Fruit fly (Drosophila melanogaster) whole organism, embryonic: ENCODE results near the gene Hecw.

Experiments used
- Adf1 ChIP-seq: fragments of 200-800 bp; sonication (Bioruptor generic); IDR thresholded peaks from 2 replicates; pipeline ENCODE4 v1.3.6; 2022; ENCODE audit warnings: missing biosample characterization, missing genetic modification characterization
- Atf3 ChIP-seq: fragments of 200-800 bp; sonication (Bioruptor generic); optimal IDR thresholded peaks from 3 replicates; lab custom pipeline; 2016; ENCODE audit warnings: missing biosample characterization, missing genetic modification characterization
- Bgb ChIP-seq: fragments of 200-800 bp; sonication (Bioruptor generic); IDR thresholded peaks from 2 replicates; pipeline ENCODE4 v1.3.6; 2022; ENCODE audit warnings: missing biosample characterization, missing genetic modification characterization; ENCODE audit not compliant: partially characterized antibody
- CG10209 ChIP-seq: fragments of 200-800 bp; sonication (Bioruptor generic); optimal IDR thresholded peaks from 3 replicates; lab custom pipeline; 2017; ENCODE audit warnings: missing biosample characterization, mild to moderate bottlenecking, missing genetic modification characterization, missing genetic modification reagents
- CG11247 ChIP-seq: fragments of 200-800 bp; sonication (Bioruptor generic); IDR thresholded peaks from 2 replicates; pipeline ENCODE4 v1.3.6; 2022; ENCODE audit warnings: missing biosample characterization, missing genetic modification characterization
- CG13287 ChIP-seq: fragments of 200-800 bp; sonication (Bioruptor generic); IDR thresholded peaks from 2 replicates; pipeline ENCODE4 v1.3.6; 2022; ENCODE audit warnings: missing biosample characterization, missing genetic modification characterization; ENCODE audit not compliant: partially characterized antibody
- CG14965 ChIP-seq: fragments of 200-800 bp; sonication (Bioruptor generic); optimal IDR thresholded peaks from 2 replicates; lab custom pipeline; 2016; ENCODE audit warnings: missing biosample characterization, missing genetic modification characterization, borderline replicate concordance
- CG17186 ChIP-seq: fragments of 200-800 bp; sonication (Bioruptor generic); optimal IDR thresholded peaks from 3 replicates; lab custom pipeline; 2017; ENCODE audit warnings: missing biosample characterization, missing genetic modification reagents, missing genetic modification characterization
- CG17328 ChIP-seq: fragments of 200-800 bp; sonication (Bioruptor generic); IDR thresholded peaks from 2 replicates; pipeline ENCODE4 v1.3.6; 2022; ENCODE audit warnings: missing biosample characterization, missing genetic modification characterization
- CG17568 ChIP-seq: fragments of 200-800 bp; sonication (Bioruptor generic); optimal IDR thresholded peaks from 2 replicates; lab custom pipeline; 2018; ENCODE audit warnings: missing biosample characterization, mild to moderate bottlenecking, missing genetic modification characterization, moderate library complexity
- CG2678 ChIP-seq: fragments of 200-800 bp; sonication (Bioruptor generic); optimal IDR thresholded peaks from 3 replicates; lab custom pipeline; 2019; ENCODE audit warnings: missing biosample characterization, mild to moderate bottlenecking, missing genetic modification characterization, moderate library complexity
- CG30431 ChIP-seq: fragments of 200-800 bp; sonication (Bioruptor generic); optimal IDR thresholded peaks from 2 replicates; lab custom pipeline; 2017; ENCODE audit warnings: missing biosample characterization, missing genetic modification characterization
- CG33557 ChIP-seq: fragments of 200-800 bp; sonication (Bioruptor generic); optimal IDR thresholded peaks from 2 replicates; lab custom pipeline; 2019; ENCODE audit warnings: missing biosample characterization, mild to moderate bottlenecking, missing genetic modification characterization, moderate library complexity
- CG34224 ChIP-seq: fragments of 200-800 bp; sonication (Bioruptor generic); IDR thresholded peaks from 3 replicates; pipeline ENCODE4 v1.3.6; 2022; ENCODE audit warnings: missing biosample characterization, missing genetic modification characterization; ENCODE audit not compliant: partially characterized antibody
- CG3726 ChIP-seq: fragments of 200-800 bp; sonication (Bioruptor generic); IDR thresholded peaks from 3 replicates; pipeline ENCODE4, ENCODE4 v1.3.6; 2022; ENCODE audit warnings: missing biosample characterization, missing genetic modification characterization
- CG3838 ChIP-seq: fragments of 200-800 bp; sonication (Bioruptor generic); optimal IDR thresholded peaks from 3 replicates; lab custom pipeline; 2016; ENCODE audit warnings: missing biosample characterization, missing genetic modification characterization
- CG42726 ChIP-seq: fragments of 200-800 bp; sonication (Bioruptor generic); IDR thresholded peaks from 2 replicates; pipeline ENCODE4 v1.3.6; 2022; ENCODE audit warnings: missing biosample characterization, missing genetic modification characterization; ENCODE audit not compliant: partially characterized antibody
- CG4424 ChIP-seq: fragments of 200-800 bp; sonication (Bioruptor generic); optimal IDR thresholded peaks from 3 replicates; lab custom pipeline; 2016; ENCODE audit warnings: missing biosample characterization, missing genetic modification characterization
- CG5245 ChIP-seq: fragments of 200-800 bp; sonication (Bioruptor generic); optimal IDR thresholded peaks from 3 replicates; lab custom pipeline; 2016; ENCODE audit warnings: missing biosample characterization, missing genetic modification characterization
- CHES-1-like ChIP-seq: fragments of 200-800 bp; sonication (Bioruptor generic); optimal IDR thresholded peaks from 2 replicates; lab custom pipeline; 2016; ENCODE audit warnings: missing biosample characterization, missing genetic modification characterization
- CrebB ChIP-seq: fragments of 200-800 bp; sonication (Bioruptor generic); optimal IDR thresholded peaks from 3 replicates; lab custom pipeline; 2018; ENCODE audit warnings: missing biosample characterization, mild to moderate bottlenecking, missing genetic modification characterization
- Drgx ChIP-seq: fragments of 200-800 bp; sonication (Bioruptor generic); IDR thresholded peaks from 2 replicates; pipeline ENCODE4 v1.3.6; 2022; ENCODE audit warnings: missing biosample characterization, missing genetic modification characterization
- Ets97D ChIP-seq: fragments of 200-800 bp; sonication (Bioruptor generic); optimal IDR thresholded peaks from 3 replicates; lab custom pipeline; 2016; ENCODE audit warnings: missing biosample characterization, missing genetic modification characterization
- Gsc ChIP-seq: fragments of 200-800 bp; sonication (Bioruptor generic); IDR thresholded peaks from 2 replicates; pipeline ENCODE4 v1.3.6; 2022; ENCODE audit warnings: missing biosample characterization, missing genetic modification characterization
- HLH3B ChIP-seq: fragments of 200-800 bp; sonication (Bioruptor generic); IDR thresholded peaks from 2 replicates; pipeline ENCODE4 v1.3.6; 2022; ENCODE audit warnings: missing biosample characterization, missing genetic modification characterization
- HLH4C ChIP-seq: fragments of 200-800 bp; sonication (Bioruptor generic); IDR thresholded peaks from 3 replicates; pipeline ENCODE4 v1.3.6; 2022; ENCODE audit warnings: missing biosample characterization, missing genetic modification characterization; ENCODE audit not compliant: partially characterized antibody
- Opbp ChIP-seq: fragments of 200-800 bp; sonication (Bioruptor generic); IDR thresholded peaks from 3 replicates; pipeline ENCODE4 v1.3.6; 2022; ENCODE audit warnings: missing biosample characterization, missing genetic modification characterization; ENCODE audit not compliant: partially characterized antibody
- Pdp1 ChIP-seq, 2 experiments: fragments of 200-800 bp; sonication (Bioruptor generic); optimal IDR thresholded peaks; 3 replicates each; lab custom pipeline; 2016; ENCODE audit warnings: missing biosample characterization in 2 of 2, missing genetic modification characterization in 2 of 2, mild to moderate bottlenecking in 1 of 2, moderate library complexity in 1 of 2
- Sry-δ ChIP-seq: fragments of 200-800 bp; sonication (Bioruptor generic); optimal IDR thresholded peaks from 2 replicates; lab custom pipeline; 2016; ENCODE audit warnings: missing biosample characterization, missing genetic modification characterization
- Ssrp ChIP-seq: fragments of 200-800 bp; sonication (Bioruptor generic); optimal IDR thresholded peaks from 2 replicates; lab custom pipeline; 2018; ENCODE audit warnings: missing biosample characterization, mild to moderate bottlenecking, missing genetic modification characterization, moderate library complexity
- YL-1 ChIP-seq: fragments of 200-800 bp; sonication (Bioruptor generic); optimal IDR thresholded peaks from 3 replicates; lab custom pipeline; 2017; ENCODE audit warnings: missing biosample characterization, mild to moderate bottlenecking, missing genetic modification characterization
- cg ChIP-seq: fragments of 200-800 bp; sonication (Bioruptor generic); optimal IDR thresholded peaks from 3 replicates; lab custom pipeline; 2019; ENCODE audit warnings: missing biosample characterization, mild to moderate bottlenecking, missing genetic modification characterization, moderate library complexity
- chn ChIP-seq: fragments of 200-800 bp; sonication (Bioruptor generic); optimal IDR thresholded peaks from 2 replicates; lab custom pipeline; 2016; ENCODE audit warnings: missing biosample characterization, missing genetic modification characterization
- cwo ChIP-seq: fragments of 200-800 bp; sonication (Bioruptor generic); optimal IDR thresholded peaks from 3 replicates; lab custom pipeline; 2017; ENCODE audit warnings: missing biosample characterization, missing genetic modification characterization, mild to moderate bottlenecking, moderate library complexity, missing genetic modification reagents
- da ChIP-seq: fragments of 200-800 bp; sonication (Bioruptor generic); optimal IDR thresholded peaks from 2 replicates; lab custom pipeline; 2016; ENCODE audit warnings: missing biosample characterization, missing genetic modification characterization
- eyg ChIP-seq: fragments of 200-800 bp; sonication (Bioruptor generic); optimal IDR thresholded peaks from 3 replicates; lab custom pipeline; 2016; ENCODE audit warnings: missing biosample characterization, missing genetic modification characterization
- hbn ChIP-seq: fragments of 200-800 bp; sonication (Bioruptor generic); IDR thresholded peaks from 2 replicates; pipeline ENCODE4 v1.3.6; 2022; ENCODE audit warnings: missing biosample characterization, missing genetic modification characterization; ENCODE audit not compliant: partially characterized antibody
- hkb ChIP-seq, 2 experiments: fragments of 200-800 bp in 1 of 2; fragments of >200 bp in 1 of 2; sonication (Bioruptor generic) in 1 of 2; IDR thresholded peaks in 1 of 2; optimal IDR thresholded peaks in 1 of 2; 2 replicates each; pipeline versions ENCODE4 v1.3.6 to Lab custom; 2017 to 2022; ENCODE audit warnings: missing biosample characterization in 1 of 2, missing genetic modification characterization in 1 of 2
- ken ChIP-seq: fragments of 200-800 bp; sonication (Bioruptor generic); IDR thresholded peaks from 3 replicates; pipeline ENCODE4 v1.3.6; 2022; ENCODE audit warnings: missing biosample characterization, missing genetic modification characterization
- lab ChIP-seq: fragments of 200-800 bp; sonication (Bioruptor generic); optimal IDR thresholded peaks from 3 replicates; lab custom pipeline; 2017; ENCODE audit warnings: missing biosample characterization, missing genetic modification characterization, mild to moderate bottlenecking, moderate library complexity, missing genetic modification reagents
- mam ChIP-seq: fragments of 200-800 bp; sonication (Bioruptor generic); optimal IDR thresholded peaks from 3 replicates; lab custom pipeline; 2016; ENCODE audit warnings: missing biosample characterization, missing genetic modification characterization
- onecut ChIP-seq: fragments of 200-800 bp; sonication (Bioruptor generic); IDR thresholded peaks from 2 replicates; pipeline ENCODE4 v1.3.6; 2022; ENCODE audit warnings: missing biosample characterization, missing genetic modification characterization
- org-1 ChIP-seq: fragments of 200-800 bp; sonication (Bioruptor generic); optimal IDR thresholded peaks from 2 replicates; lab custom pipeline; 2017; ENCODE audit warnings: missing biosample characterization, missing genetic modification characterization
- pnt ChIP-seq: fragments of 200-800 bp; sonication (Bioruptor generic); optimal IDR thresholded peaks from 3 replicates; lab custom pipeline; 2016; ENCODE audit warnings: missing biosample characterization, missing genetic modification characterization
- ranshi ChIP-seq: fragments of 200-800 bp; sonication (Bioruptor generic); IDR thresholded peaks from 2 replicates; pipeline ENCODE4 v1.3.6; 2022; ENCODE audit warnings: missing biosample characterization, missing genetic modification characterization
- sc ChIP-seq, 3 experiments: fragments of >200 bp in 2 of 3; fragments of 200-800 bp in 1 of 3; sonication (Bioruptor generic) in 1 of 3; optimal IDR thresholded peaks; 2 replicates in 2 of 3; 3 replicates in 1 of 3; lab custom pipeline; 2017; ENCODE audit warnings: mild to moderate bottlenecking in 1 of 3, missing biosample characterization in 1 of 3, missing genetic modification characterization in 1 of 3, missing genetic modification reagents in 1 of 3
- sd ChIP-seq: fragments of 200-800 bp; sonication (Bioruptor generic); optimal IDR thresholded peaks from 3 replicates; lab custom pipeline; 2018; ENCODE audit warnings: missing biosample characterization, mild to moderate bottlenecking, missing genetic modification characterization, moderate library complexity
- stwl ChIP-seq: fragments of 200-800 bp; sonication (Bioruptor generic); optimal IDR thresholded peaks from 3 replicates; lab custom pipeline; 2018; ENCODE audit warnings: missing biosample characterization, mild to moderate bottlenecking, missing genetic modification characterization, moderate library complexity
- tup ChIP-seq: fragments of 200-800 bp; sonication (Bioruptor generic); optimal IDR thresholded peaks from 2 replicates; lab custom pipeline; 2016; ENCODE audit warnings: missing biosample characterization, mild to moderate bottlenecking, missing genetic modification characterization, moderate library complexity

Gene Hecw

DNA sequence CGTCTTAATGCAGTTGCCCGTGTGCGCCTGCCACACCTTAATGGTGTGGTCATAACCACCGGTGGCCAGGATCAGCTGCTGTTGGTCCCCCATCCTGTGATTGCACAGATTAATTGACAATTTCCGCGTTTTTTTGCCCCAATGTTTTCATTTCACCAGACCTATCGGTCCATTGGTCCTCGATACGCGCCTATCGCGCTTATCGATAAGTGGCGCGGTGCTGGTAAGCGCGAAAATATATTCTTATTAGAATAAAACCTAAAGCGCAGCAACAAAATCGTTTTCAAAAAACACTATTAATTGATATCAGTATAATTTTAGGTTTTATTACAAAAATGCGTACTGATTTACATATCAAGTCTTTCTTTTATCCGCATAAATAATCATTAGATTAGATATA, 3.0 kb upstream of the Hecw start, which contains the start of gene Lst8 (continued):
- peak; percentile 18 for TF ChIP-seq CG17186 (GFP tag; lab: Kevin White, UChicago)
- no peak for TF ChIP-seq CG3726
- TF ChIP-seq org-1 (GFP tag; lab: Kevin White, UChicago) = no peak
- no peak for TF ChIP-seq onecut
- TF ChIP-seq CG34224 = peak; percentile 75
- TF ChIP-seq CHES-1-like = no peak
- no peak for TF ChIP-seq CG33557 (GFP tag; lab: Kevin White, UChicago)
- no peak for TF ChIP-seq CG11247 (GFP tag; lab: Robert Waterston, UW)
- no peak for TF ChIP-seq CG5245
- peak; percentile 33 for TF ChIP-seq Sry-δ
- no peak for TF ChIP-seq chn (GFP tag; lab: Kevin White, UChicago)
- TF ChIP-seq Adf1 = no peak
- no peak for TF ChIP-seq CG17328
- TF ChIP-seq tup (GFP tag; lab: Kevin White, UChicago) = no peak
- no peak for TF ChIP-seq CG3838
- no peak for TF ChIP-seq CG2678 (tag; lab: Kevin White, UChicago)
- TF ChIP-seq Pdp1 (GFP tag; optimal IDR thresholded peaks at IDR 0.05; lab: Kevin White, UChicago) = peak in 1 of 2 experiments; percentile 12
- peak; percentile 62 for TF ChIP-seq hbn (GFP tag; lab: Robert Waterston, UW)
- TF ChIP-seq CG10209 (GFP tag; lab: Kevin White, UChicago) = no peak
- no peak for TF ChIP-seq HLH3B
- peak; percentile 69 for TF ChIP-seq stwl (tag; lab: Kevin White, UChicago)
- no peak for TF ChIP-seq CG14965 (GFP tag; lab: Kevin White, UChicago)
- no peak for TF ChIP-seq CrebB (tag; lab: Kevin White, UChicago)
- TF ChIP-seq YL-1 (GFP tag; lab: Kevin White, UChicago) = no peak
- peak; percentile 75 for TF ChIP-seq HLH4C
- TF ChIP-seq Opbp = peak; percentile 71; the same call in 2 of the 3 replicates
- TF ChIP-seq lab = no peak
- TF ChIP-seq Atf3 = no peak
- TF ChIP-seq Bgb (GFP tag; lab: Robert Waterston, UW) = peak; percentile 65
- 0 out of 2 replicates have a peak, but pooled peaks have one; percentile 9 for TF ChIP-seq CG42726
- TF ChIP-seq ken (GFP tag; lab: Robert Waterston, UW) = no peak
- no peak for TF ChIP-seq ranshi
- no peak for TF ChIP-seq hkb (optimal IDR thresholded peaks at IDR 0.05; lab: Kevin White, UChicago)
- TF ChIP-seq hkb (GFP tag; IDR thresholded peaks at IDR 0.05; lab: Robert Waterston, UW) = no peak
- no peak for TF ChIP-seq CG4424 (GFP tag; lab: Kevin White, UChicago)
- peak; percentile 82 for TF ChIP-seq CG13287 (GFP tag; lab: Robert Waterston, UW)
- no peak for TF ChIP-seq Gsc (GFP tag; lab: Robert Waterston, UW)
- no peak for TF ChIP-seq da (GFP tag; lab: Kevin White, UChicago)
- TF ChIP-seq sc (optimal IDR thresholded peaks at IDR 0.05; lab: Kevin White, UChicago) = no peak
- TF ChIP-seq sc (GFP tag; optimal IDR thresholded peaks at IDR 0.05; lab: Kevin White, UChicago) = no peak
- TF ChIP-seq Ets97D (GFP tag; lab: Kevin White, UChicago) = peak; percentile 32
- TF ChIP-seq pnt = no peak
- TF ChIP-seq sd (tag; lab: Kevin White, UChicago) = no peak
- TF ChIP-seq eyg (GFP tag; lab: Kevin White, UChicago) = no peak
- TF ChIP-seq Ssrp (tag; lab: Kevin White, UChicago) = no peak
- no peak for TF ChIP-seq Drgx
- TF ChIP-seq mam (GFP tag; lab: Kevin White, UChicago) = no peak
- TF ChIP-seq CG17568 (GFP tag; lab: Kevin White, UChicago) = no peak
- no peak for TF ChIP-seq cg (GFP tag; lab: Kevin White, UChicago)
- no peak for TF ChIP-seq CG30431 (GFP tag; lab: Kevin White, UChicago)
- TF ChIP-seq cwo = no peak
